Worm (Caenorhabditis elegans) whole organism, L4 larva: ENCODE results near the gene gyf-1.

Experiments
- F10B5.3 ChIP-seq: sonication (generic microtip); optimal IDR thresholded peaks from 2 replicates; lab custom pipeline; 2016; ENCODE audit warnings: mild to moderate bottlenecking, missing genetic modification characterization, missing compliant biosample characterization
- F44E2.7 ChIP-seq: fragments of 200-800 bp; sonication (Bioruptor generic); IDR thresholded peaks from 2 replicates; pipeline ENCODE4 v2.1.2; 2022; ENCODE audit warnings: missing genetic modification characterization, missing compliant biosample characterization
- F49E8.2 ChIP-seq: sonication (generic microtip); optimal IDR thresholded peaks from 2 replicates; lab custom pipeline; 2016; ENCODE audit warnings: missing compliant biosample characterization, mild to moderate bottlenecking, missing genetic modification characterization, borderline replicate concordance
- Y48G9A.11 ChIP-seq: fragments of 200-800 bp; sonication (Bioruptor generic); IDR thresholded peaks from 2 replicates; pipeline ENCODE4 v1.3.6; 2022; ENCODE audit warnings: missing genetic modification reagents, missing genetic modification characterization, missing compliant biosample characterization
- ZK546.5 ChIP-seq, 2 experiments: sonication (generic microtip); optimal IDR thresholded peaks; 2 replicates each; lab custom pipeline; 2017; ENCODE audit warnings: missing biosample characterization in 2 of 2, missing genetic modification characterization in 2 of 2
- arid-1 ChIP-seq: fragments of 200-800 bp; sonication (Bioruptor generic); conservative IDR thresholded peaks from 2 replicates; pipeline ENCODE4 v1.3.6; 2022; ENCODE audit warnings: missing genetic modification reagents, missing genetic modification characterization, missing compliant biosample characterization
- ceh-28 ChIP-seq: fragments of 150-350 bp; optimal IDR thresholded peaks from 2 replicates; lab custom pipeline; 2014; ENCODE audit warnings: missing biosample characterization, missing genetic modification reagents, missing genetic modification characterization
- ceh-32 ChIP-seq: sonication (generic microtip); optimal IDR thresholded peaks from 2 replicates; lab custom pipeline; 2016; ENCODE audit warnings: mild to moderate bottlenecking, missing genetic modification characterization, missing compliant biosample characterization; ENCODE audit not compliant: poor library complexity
- ceh-44 ChIP-seq: fragments of 200-800 bp; sonication (Bioruptor generic); IDR thresholded peaks from 2 replicates; pipeline ENCODE4 v1.3.6; 2022; ENCODE audit warnings: missing genetic modification reagents, missing genetic modification characterization, missing compliant biosample characterization
- ceh-62 ChIP-seq: sonication (generic microtip); optimal IDR thresholded peaks from 2 replicates; lab custom pipeline; 2017; ENCODE audit warnings: missing biosample characterization, missing genetic modification characterization
- ceh-82 ChIP-seq: sonication (generic microtip); optimal IDR thresholded peaks from 2 replicates; lab custom pipeline; 2017; ENCODE audit warnings: missing biosample characterization, missing genetic modification characterization
- ces-1 ChIP-seq: fragments of 150-350 bp; sonication (generic microtip); optimal IDR thresholded peaks from 4 replicates; lab custom pipeline; 2014; ENCODE audit warnings: missing biosample characterization, missing genetic modification reagents, missing genetic modification characterization
- ctbp-1 ChIP-seq: fragments of 200-800 bp; sonication (Bioruptor generic); IDR thresholded peaks from 2 replicates; pipeline ENCODE4 v1.3.6; 2022; ENCODE audit warnings: missing genetic modification reagents, missing genetic modification characterization, missing compliant biosample characterization
- daf-12 ChIP-seq: fragments of 150-350 bp; optimal IDR thresholded peaks from 2 replicates; lab custom pipeline; 2014; ENCODE audit warnings: missing biosample characterization, missing genetic modification reagents, missing genetic modification characterization
- daf-8 ChIP-seq: fragments of 200-800 bp; sonication (Bioruptor generic); IDR thresholded peaks from 2 replicates; pipeline ENCODE4 v1.3.6; 2022; ENCODE audit warnings: missing genetic modification characterization, missing compliant biosample characterization
- dmd-6 ChIP-seq: fragments of 200-800 bp; sonication (Bioruptor generic); IDR thresholded peaks from 2 replicates; pipeline ENCODE4 v1.3.6; 2022; ENCODE audit warnings: missing genetic modification reagents, missing genetic modification characterization, missing compliant biosample characterization
- dmd-8 ChIP-seq: fragments of 200-800 bp; sonication (Bioruptor generic); IDR thresholded peaks from 2 replicates; pipeline ENCODE4 v1.3.6; 2022; ENCODE audit warnings: missing genetic modification characterization, missing compliant biosample characterization
- dmd-9 ChIP-seq: fragments of 200-800 bp; sonication (Bioruptor generic); IDR thresholded peaks from 2 replicates; pipeline ENCODE4 v1.3.6; 2022; ENCODE audit warnings: missing genetic modification reagents, missing genetic modification characterization, missing compliant biosample characterization
- duxl-1 ChIP-seq: sonication (generic microtip); optimal IDR thresholded peaks from 2 replicates; lab custom pipeline; 2016; ENCODE audit warnings: mild to moderate bottlenecking, missing genetic modification characterization, moderate library complexity, missing compliant biosample characterization; ENCODE audit not compliant: poor library complexity
- dve-1 ChIP-seq: sonication (generic microtip); optimal IDR thresholded peaks from 2 replicates; lab custom pipeline; 2017; ENCODE audit warnings: antibody characterized with exemption, mild to moderate bottlenecking, missing genetic modification characterization, missing compliant biosample characterization; ENCODE audit not compliant: insufficient read depth
- egl-43 ChIP-seq: fragments of 200-800 bp; sonication (Bioruptor generic); IDR thresholded peaks from 2 replicates; pipeline ENCODE4 v1.3.6; 2022; ENCODE audit warnings: missing genetic modification reagents, missing genetic modification characterization, missing compliant biosample characterization
- fkh-10 ChIP-seq: fragments of 150-350 bp; optimal IDR thresholded peaks from 2 replicates; lab custom pipeline; 2014; ENCODE audit warnings: missing biosample characterization, missing genetic modification reagents, missing genetic modification characterization
- hif-1 ChIP-seq, 2 experiments: sonication (generic microtip); optimal IDR thresholded peaks; 2 replicates each; lab custom pipeline; 2016 to 2017; ENCODE audit warnings: missing compliant biosample characterization in 2 of 2, missing genetic modification characterization in 2 of 2, missing genetic modification reagents in 2 of 2, missing genotype in 2 of 2, mild to moderate bottlenecking in 1 of 2
- lin-13 ChIP-seq: fragments of 150-350 bp; optimal IDR thresholded peaks from 2 replicates; lab custom pipeline; 2014; ENCODE audit warnings: missing biosample characterization, missing genetic modification reagents, missing genetic modification characterization
- lin-15B ChIP-seq: fragments of 150-350 bp; sonication (generic microtip); optimal IDR thresholded peaks from 3 replicates; lab custom pipeline; 2014; ENCODE audit warnings: missing biosample characterization, missing genetic modification characterization
- lin-29 ChIP-seq: fragments of 200-800 bp; sonication (Bioruptor generic); IDR thresholded peaks from 2 replicates; pipeline ENCODE4 v1.3.6; 2022; ENCODE audit warnings: missing genetic modification reagents, missing genetic modification characterization, missing compliant biosample characterization
- lir-3 ChIP-seq: sonication (generic microtip); optimal IDR thresholded peaks from 2 replicates; lab custom pipeline; 2016; ENCODE audit warnings: mild to moderate bottlenecking, missing genetic modification characterization, missing compliant biosample characterization
- madf-5 ChIP-seq, 2 experiments: fragments of 200-800 bp; sonication (Bioruptor generic); IDR thresholded peaks; 2 replicates each; pipeline ENCODE4 v1.3.6; 2022; ENCODE audit warnings: missing compliant biosample characterization in 2 of 2, missing genetic modification characterization in 2 of 2
- mdl-1 ChIP-seq, 2 experiments: fragments of 150-350 bp in 1 of 2; sonication (generic microtip) in 1 of 2; optimal IDR thresholded peaks; 2 replicates each; lab custom pipeline; 2014 to 2017; ENCODE audit warnings: missing biosample characterization in 2 of 2, missing genetic modification characterization in 2 of 2
- mep-1 ChIP-seq: fragments of 150-350 bp; sonication (generic microtip); optimal IDR thresholded peaks from 3 replicates; lab custom pipeline; 2014; ENCODE audit warnings: missing biosample characterization, missing genetic modification characterization
- mxl-3 ChIP-seq: fragments of 200-800 bp; sonication (Bioruptor generic); optimal IDR thresholded peaks from 2 replicates; lab custom pipeline; 2018; ENCODE audit warnings: mild to moderate bottlenecking, missing genetic modification characterization, missing compliant biosample characterization
- nhr-10 ChIP-seq: fragments of 150-350 bp; optimal IDR thresholded peaks from 2 replicates; lab custom pipeline; 2014; ENCODE audit warnings: missing biosample characterization, missing genetic modification characterization
- nhr-11 ChIP-seq: fragments of 150-350 bp; optimal IDR thresholded peaks from 2 replicates; lab custom pipeline; 2014; ENCODE audit warnings: missing biosample characterization, missing genetic modification characterization
- nhr-25 ChIP-seq: sonication (generic microtip); optimal IDR thresholded peaks from 2 replicates; lab custom pipeline; 2017; ENCODE audit warnings: missing genetic modification characterization, mild to moderate bottlenecking, missing compliant biosample characterization, antibody characterized with exemption, moderate library complexity, borderline replicate concordance; ENCODE audit not compliant: insufficient read depth
- nhr-41 ChIP-seq: fragments of 200-800 bp; sonication (Bioruptor generic); IDR thresholded peaks from 2 replicates; pipeline ENCODE4 v1.3.6; 2022; ENCODE audit warnings: missing genetic modification reagents, missing genetic modification characterization, missing compliant biosample characterization
- nhr-42 ChIP-seq: fragments of 200-800 bp; sonication (Bioruptor generic); IDR thresholded peaks from 2 replicates; pipeline ENCODE4 v1.3.6; 2022; ENCODE audit warnings: missing genetic modification characterization, missing compliant biosample characterization
- nhr-77 ChIP-seq: fragments of 150-350 bp; optimal IDR thresholded peaks from 2 replicates; lab custom pipeline; 2014; ENCODE audit warnings: missing biosample characterization, missing genetic modification characterization
- pqm-1 ChIP-seq: sonication (generic microtip); optimal IDR thresholded peaks from 2 replicates; lab custom pipeline; 2017; ENCODE audit warnings: missing biosample characterization, missing genetic modification characterization
- saeg-2 ChIP-seq: fragments of 200-800 bp; sonication (Bioruptor generic); IDR thresholded peaks from 2 replicates; pipeline ENCODE4 v1.3.6; 2022; ENCODE audit warnings: missing genetic modification reagents, missing genetic modification characterization, missing compliant biosample characterization
- sdz-12 ChIP-seq: fragments of 200-800 bp; sonication (Bioruptor generic); optimal IDR thresholded peaks from 2 replicates; lab custom pipeline; 2018; ENCODE audit warnings: mild to moderate bottlenecking, missing genetic modification characterization, missing compliant biosample characterization
- snpc-4 ChIP-seq: fragments of 150-350 bp; optimal IDR thresholded peaks from 2 replicates; lab custom pipeline; 2014; ENCODE audit warnings: missing biosample characterization, missing genetic modification characterization
- spr-1 ChIP-seq: sonication (generic microtip); optimal IDR thresholded peaks from 2 replicates; lab custom pipeline; 2016; ENCODE audit warnings: mild to moderate bottlenecking, missing genetic modification characterization, missing compliant biosample characterization
- tra-1 ChIP-seq: fragments of 200-800 bp; sonication (Bioruptor generic); IDR thresholded peaks from 2 replicates; pipeline ENCODE4 v1.3.6; 2022; ENCODE audit warnings: missing genetic modification reagents, missing genetic modification characterization, missing compliant biosample characterization
- unc-39 ChIP-seq: sonication (generic microtip); optimal IDR thresholded peaks from 2 replicates; lab custom pipeline; 2017; ENCODE audit warnings: missing biosample characterization, missing genetic modification characterization
- unc-62 ChIP-seq, 3 experiments: fragments of 150-350 bp in 1 of 3; sonication (generic microtip); optimal IDR thresholded peaks in 2 of 3; peaks in 1 of 3; 1 replicate in 1 of 3; 2 replicates in 2 of 3; lab custom pipeline; 2014 to 2017; ENCODE audit warnings: missing biosample characterization in 3 of 3, missing genetic modification characterization in 3 of 3, missing genetic modification reagents in 3 of 3, missing genotype in 1 of 3
- vab-7 ChIP-seq: fragments of 200-800 bp; sonication (Bioruptor generic); IDR thresholded peaks from 2 replicates; pipeline ENCODE4 v1.3.6; 2022; ENCODE audit warnings: missing genetic modification reagents, missing genetic modification characterization, missing compliant biosample characterization
- zag-1 ChIP-seq: fragments of 150-350 bp; optimal IDR thresholded peaks from 2 replicates; lab custom pipeline; 2014; ENCODE audit warnings: missing biosample characterization, missing genetic modification characterization
- zip-11 ChIP-seq: fragments of 200-800 bp; sonication (Bioruptor generic); IDR thresholded peaks from 2 replicates; pipeline ENCODE4 v1.3.6; 2022; ENCODE audit warnings: missing genetic modification characterization, missing compliant biosample characterization
- zip-2 ChIP-seq: fragments of 150-350 bp; optimal IDR thresholded peaks from 2 replicates; lab custom pipeline; 2014; ENCODE audit warnings: missing biosample characterization, missing genetic modification characterization
- ztf-7 ChIP-seq: fragments of 150-350 bp; optimal IDR thresholded peaks from 2 replicates; lab custom pipeline; 2014; ENCODE audit warnings: missing biosample characterization, missing genetic modification characterization

gyf-1 gene

ce11 chrII:6721581-6721980 lies 37.5 kb downstream of the gyf-1 start (continued):
- 0 out of 2 replicates have a peak, but pooled peaks have one; percentile 23 for TF ChIP-seq ceh-44 (GFP tag; lab: Robert Waterston, UW)
- peak; percentile 21 for TF ChIP-seq spr-1
- no peak for TF ChIP-seq snpc-4 (tag; lab: Kevin White, UChicago)
- TF ChIP-seq mxl-3 (GFP tag; lab: Kevin White, UChicago): peak; percentile 27
- TF ChIP-seq dmd-8 (GFP tag; lab: Robert Waterston, UW): 0 out of 2 replicates have a peak, but pooled peaks have one; percentile 71
- TF ChIP-seq daf-12 (tag; lab: Kevin White, UChicago): no peak
- TF ChIP-seq nhr-11 (tag; lab: Kevin White, UChicago): no peak
- no peak for TF ChIP-seq lin-13 (GFP tag; lab: Kevin White, UChicago)
- no peak for TF ChIP-seq nhr-25 (tag; lab: Kevin White, UChicago)
- TF ChIP-seq pqm-1: no peak
- no peak for TF ChIP-seq F10B5.3 (tag; lab: Kevin White, UChicago)
- TF ChIP-seq hif-1 (tag; optimal IDR thresholded peaks at IDR 0.05; lab: Kevin White, UChicago): peak in 1 of 2 experiments; percentile 4
- TF ChIP-seq madf-5 (GFP tag; IDR thresholded peaks at IDR 0.05; lab: Robert Waterston, UW): 0 out of 4 replicates have a peak, but pooled peaks of 1 of the 2 experiments have one; percentile 58
- TF ChIP-seq nhr-77 (tag; lab: Kevin White, UChicago): no peak
- 0 out of 2 replicates have a peak, but pooled peaks have one; percentile 18 for TF ChIP-seq nhr-42 (GFP tag; lab: Robert Waterston, UW)
- TF ChIP-seq ZK546.5 (tag; optimal IDR thresholded peaks at IDR 0.05; lab: Kevin White, UChicago): no peak
- no peak for TF ChIP-seq zag-1 (tag; lab: Kevin White, UChicago)
- no peak for TF ChIP-seq nhr-10 (tag; lab: Kevin White, UChicago)
- TF ChIP-seq ceh-28 (tag; lab: Kevin White, UChicago): no peak
- no peak for TF ChIP-seq sdz-12
- peak; percentile 63; the same call in 1 of the 2 replicates for TF ChIP-seq arid-1 (GFP tag; lab: Robert Waterston, UW)
- TF ChIP-seq mdl-1 (tag; optimal IDR thresholded peaks at IDR 0.05; lab: Kevin White, UChicago): no peak
- no peak for TF ChIP-seq egl-43 (GFP tag; lab: Robert Waterston, UW)
- TF ChIP-seq ceh-32 (tag; lab: Kevin White, UChicago): no peak
- peak; percentile 63; the same call in 1 of the 2 replicates for TF ChIP-seq nhr-41 (GFP tag; lab: Robert Waterston, UW)
- no peak for TF ChIP-seq unc-62 (GFP tag; optimal IDR thresholded peaks at IDR 0.05 in 1 of 2; lab: Kevin White, UChicago)
- TF ChIP-seq unc-62 (tag; optimal IDR thresholded peaks at IDR 0.05; lab: Kevin White, UChicago): no peak
- TF ChIP-seq ceh-62 (tag; lab: Kevin White, UChicago): no peak
- TF ChIP-seq vab-7: peak; percentile 72; the same call in 1 of the 2 replicates
- no peak for TF ChIP-seq ceh-82 (tag; lab: Kevin White, UChicago)
- TF ChIP-seq F49E8.2 (tag; lab: Kevin White, UChicago): no peak
- TF ChIP-seq ztf-7 (tag; lab: Kevin White, UChicago): no peak
- no peak for TF ChIP-seq ces-1 (GFP tag; lab: Kevin White, UChicago)
- 0 out of 2 replicates have a peak, but pooled peaks have one; percentile 38 for TF ChIP-seq ctbp-1 (GFP tag; lab: Robert Waterston, UW)
- TF ChIP-seq tra-1 (GFP tag; lab: Robert Waterston, UW): 0 out of 2 replicates have a peak, but pooled peaks have one; percentile 33
- peak; percentile 35 for TF ChIP-seq mep-1 (tag; lab: Kevin White, UChicago)
- TF ChIP-seq F44E2.7 (GFP tag; lab: Robert Waterston, UW): no peak
- TF ChIP-seq unc-39 (tag; lab: Kevin White, UChicago): no peak
- no peak for TF ChIP-seq duxl-1 (tag; lab: Kevin White, UChicago)
- TF ChIP-seq zip-11 (GFP tag; lab: Robert Waterston, UW): no peak
- TF ChIP-seq daf-8 (GFP tag; lab: Robert Waterston, UW): no peak
- TF ChIP-seq zip-2: no peak
- no peak for TF ChIP-seq lin-15B (tag; lab: Kevin White, UChicago)
- peak; percentile 59; the same call in 1 of the 2 replicates for TF ChIP-seq dmd-9 (GFP tag; lab: Robert Waterston, UW)
- peak; percentile 16 for TF ChIP-seq dve-1
- TF ChIP-seq dmd-6 (GFP tag; lab: Robert Waterston, UW): peak; percentile 43
- no peak for TF ChIP-seq fkh-10 (GFP tag; lab: Kevin White, UChicago)
- no peak for TF ChIP-seq lir-3 (tag; lab: Kevin White, UChicago)
- 0 out of 2 replicates have a peak, but pooled peaks have one; percentile 36 for TF ChIP-seq saeg-2
- no peak for TF ChIP-seq Y48G9A.11
- TF ChIP-seq lin-29 (GFP tag; lab: Robert Waterston, UW): no peak
